Worm (Caenorhabditis elegans): ENCODE measurements around the gene srbc-76.
"Not testable (repeated sequence)": the region's sequence is repeated elsewhere in the genome, so short reads cannot be mapped to it uniquely, and the experiment has no call there.

srbc-76 gene

DNA sequence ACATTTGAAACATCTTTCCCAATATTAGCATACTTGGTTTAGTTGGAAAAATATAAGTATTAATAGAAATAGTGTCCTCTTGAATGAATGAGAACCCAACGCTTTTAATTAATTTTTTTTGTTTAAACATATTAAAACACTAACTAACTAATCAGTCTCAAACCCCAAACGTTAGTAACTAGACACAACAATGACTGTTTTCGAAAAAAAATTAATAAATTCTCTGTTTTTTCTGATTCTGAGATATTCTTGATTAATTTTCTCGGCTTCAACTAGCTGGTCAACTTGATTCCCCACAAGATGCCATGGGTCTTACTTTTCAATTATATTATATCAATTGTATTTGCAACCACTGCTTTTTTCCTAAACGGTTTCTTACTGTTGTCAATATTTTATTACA is at the start of gene srbc-76:
Gene srbc-76, plus strand, starts transcription at position 301 of the 400 bp plus-strand sequence.
- TF ChIP-seq him-1 (tag; optimal IDR thresholded peaks at IDR 0.05) (no peak), dao-5 (tag; optimal IDR thresholded peaks at IDR 0.05) (no peak), W03F9.2 (tag; optimal IDR thresholded peaks at IDR 0.05) (no peak)

DNA sequence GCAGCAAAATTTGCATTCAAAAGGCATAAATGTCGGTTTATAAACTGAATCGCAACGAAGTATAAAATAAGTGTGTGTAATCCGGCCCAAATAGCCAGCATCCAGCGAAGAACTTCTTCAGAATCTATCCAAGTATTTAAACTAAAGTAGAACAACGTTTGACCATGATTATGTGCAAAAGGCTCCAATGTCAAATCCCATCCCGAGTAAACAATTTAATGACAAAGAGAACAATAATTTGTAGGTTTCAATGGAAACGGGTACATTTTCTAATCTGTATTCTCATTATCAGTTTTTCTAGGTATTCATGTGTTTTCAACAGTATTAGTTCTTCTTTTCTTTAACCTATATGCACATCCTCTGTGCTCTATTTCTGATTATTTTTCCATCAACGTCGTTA is 44.5 kb upstream of the srbc-76 start, which contains the start of gene C41G6.12:
Gene C41G6.12, minus strand, starts transcription at position 101 of the 400 bp plus-strand sequence.
- not testable (repeated sequence) for TF ChIP-seq dao-5, W03F9.2, him-1 (tag; optimal IDR thresholded peaks at IDR 0.05)

DNA sequence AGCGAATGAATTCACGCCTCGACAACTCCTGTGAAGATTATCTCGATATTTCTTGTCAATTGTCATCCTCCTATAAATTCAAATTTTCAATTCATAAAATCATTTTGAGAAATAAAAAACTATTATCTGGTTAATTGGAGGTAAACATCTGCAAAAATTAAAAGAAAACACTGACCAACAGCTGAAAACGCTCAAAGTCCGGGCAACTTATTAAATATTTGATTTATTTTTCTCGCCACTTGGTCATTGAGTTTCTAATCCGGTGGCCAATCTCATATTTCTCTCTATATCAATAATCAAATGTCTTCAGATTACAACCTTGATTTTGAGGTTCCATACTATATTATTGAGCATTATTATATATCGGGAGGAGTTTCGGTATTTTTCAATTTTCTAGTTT is 40.3 kb upstream of the srbc-76 start, which contains the start of gene sri-24:
Gene sri-24, plus strand, starts transcription at position 301 of the 400 bp plus-strand sequence.
- not testable (repeated sequence) for TF ChIP-seq dao-5, him-1, W03F9.2 (tag; optimal IDR thresholded peaks at IDR 0.05)

DNA sequence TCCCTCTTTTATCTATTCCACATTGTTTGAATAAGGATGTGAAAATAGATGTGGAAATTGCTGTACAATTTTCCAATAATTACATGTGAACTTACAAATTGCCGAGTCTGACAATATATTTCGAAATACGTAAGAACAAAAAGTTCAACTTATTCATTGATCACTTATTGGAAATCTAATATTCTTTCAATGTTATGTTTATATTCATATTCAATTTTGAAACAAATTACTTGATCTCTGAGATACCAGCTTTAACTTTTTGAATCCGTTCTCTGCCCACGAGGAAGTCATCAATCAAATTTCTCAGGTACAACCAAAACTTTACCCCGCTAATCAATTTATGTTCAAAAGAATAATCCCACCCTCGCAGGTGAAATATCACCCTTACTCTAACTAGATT is 37.0 kb upstream of the srbc-76 start, which contains the start of gene sri-26:
Gene sri-26, plus strand, starts transcription at position 301 of the 400 bp plus-strand sequence.
- TF ChIP-seq him-1, W03F9.2, dao-5 (tag; optimal IDR thresholded peaks at IDR 0.05): not testable (repeated sequence)

DNA sequence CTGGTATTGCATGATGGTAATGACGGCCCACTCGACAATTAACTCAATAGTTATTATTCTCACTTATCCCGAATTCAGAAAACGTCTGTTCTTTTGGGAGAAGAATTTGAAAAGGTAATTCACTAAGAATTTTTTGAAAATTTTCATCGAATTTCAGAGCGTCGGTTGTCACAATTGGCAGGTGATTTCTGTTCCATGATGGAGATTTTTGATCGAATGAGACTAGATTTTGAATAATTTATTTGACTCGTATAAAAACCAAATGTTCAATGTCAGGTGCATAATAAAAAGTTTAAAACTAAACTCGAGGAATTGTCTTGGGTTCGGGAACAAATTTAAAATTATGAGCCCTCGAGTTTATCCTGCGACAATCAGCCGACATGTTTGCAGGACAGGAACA is 35.5 kb upstream of the srbc-76 start, which contains the start of gene sri-25:
Gene sri-25, plus strand, starts transcription at position 301 of the 400 bp plus-strand sequence.
- TF ChIP-seq dao-5 (tag; optimal IDR thresholded peaks at IDR 0.05) = no peak
- TF ChIP-seq him-1 (tag; optimal IDR thresholded peaks at IDR 0.05) = no peak
- TF ChIP-seq W03F9.2 (tag; optimal IDR thresholded peaks at IDR 0.05) = no peak

DNA sequence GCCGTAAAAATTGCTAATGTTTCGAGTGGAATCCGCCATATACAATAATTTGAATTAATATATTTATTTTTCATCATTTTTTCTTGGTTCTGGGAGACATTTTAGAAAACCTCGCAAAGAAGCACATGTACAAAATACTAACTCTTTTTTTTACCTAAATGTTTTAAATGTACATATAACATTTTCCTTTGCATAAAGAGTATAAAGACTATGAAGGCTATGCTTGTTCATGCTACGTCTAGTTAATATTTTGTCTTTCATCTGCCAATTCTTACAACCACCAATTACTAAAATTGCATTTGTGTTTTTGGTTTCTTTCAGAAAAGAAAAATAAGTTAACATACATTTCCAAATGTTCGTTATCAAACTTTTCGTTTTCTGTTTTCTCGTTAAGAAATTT is 30.9 kb upstream of the srbc-76 start, which contains the start of gene irld-25:
Gene irld-25, plus strand, starts transcription at position 301 of the 400 bp plus-strand sequence.
- no peak for TF ChIP-seq W03F9.2 (tag; optimal IDR thresholded peaks at IDR 0.05)
- no peak for TF ChIP-seq him-1 (tag; optimal IDR thresholded peaks at IDR 0.05)
- no peak for TF ChIP-seq dao-5 (tag; optimal IDR thresholded peaks at IDR 0.05)

DNA sequence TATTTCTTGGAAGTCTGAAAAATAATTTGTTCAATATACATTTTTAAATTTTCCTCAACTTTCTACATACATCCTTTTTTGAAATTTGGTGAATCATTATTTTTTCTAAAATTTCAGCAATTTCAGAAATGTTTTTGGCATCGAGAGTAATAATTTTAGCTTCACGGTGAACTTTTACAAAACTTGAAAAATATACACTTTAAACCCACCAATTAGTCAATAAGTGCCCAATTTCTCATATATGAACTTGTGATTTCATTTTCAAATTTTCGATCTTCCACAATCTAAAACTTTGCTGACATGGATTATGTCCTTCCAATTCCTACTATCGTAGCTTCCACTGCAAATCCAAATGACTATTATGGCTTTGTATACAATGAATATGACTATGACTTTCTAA is 28.5 kb upstream of the srbc-76 start, which contains the start of gene srw-24:
Gene srw-24, plus strand, starts transcription at position 301 of the 400 bp plus-strand sequence.
- TF ChIP-seq dao-5 (tag; optimal IDR thresholded peaks at IDR 0.05) (no peak), W03F9.2 (tag; optimal IDR thresholded peaks at IDR 0.05) (no peak), him-1 (tag; optimal IDR thresholded peaks at IDR 0.05) (no peak)

DNA sequence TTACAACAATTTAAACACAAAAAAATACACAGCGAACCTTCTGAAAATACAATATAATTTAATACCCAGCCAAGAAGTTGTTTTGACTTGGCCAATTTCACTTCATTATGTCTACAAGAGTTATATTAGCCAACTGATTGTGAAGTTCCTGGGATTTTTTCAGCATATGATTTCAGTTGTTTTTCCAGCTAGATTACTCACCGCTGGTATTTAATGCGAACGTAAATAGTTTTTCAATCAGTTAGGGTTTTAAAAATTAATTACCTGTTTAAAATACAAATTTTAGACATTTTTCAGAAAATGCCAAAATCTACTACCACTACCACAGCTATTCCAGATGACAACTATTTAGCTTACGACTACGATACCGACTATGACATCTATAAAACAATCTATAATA is 26.5 kb upstream of the srbc-76 start, which contains the start of gene srw-14:
Gene srw-14, plus strand, starts transcription at position 301 of the 400 bp plus-strand sequence.
- no peak for TF ChIP-seq dao-5 (tag; optimal IDR thresholded peaks at IDR 0.05)
- TF ChIP-seq him-1 (tag; optimal IDR thresholded peaks at IDR 0.05) = no peak
- no peak for TF ChIP-seq W03F9.2 (tag; optimal IDR thresholded peaks at IDR 0.05)

DNA sequence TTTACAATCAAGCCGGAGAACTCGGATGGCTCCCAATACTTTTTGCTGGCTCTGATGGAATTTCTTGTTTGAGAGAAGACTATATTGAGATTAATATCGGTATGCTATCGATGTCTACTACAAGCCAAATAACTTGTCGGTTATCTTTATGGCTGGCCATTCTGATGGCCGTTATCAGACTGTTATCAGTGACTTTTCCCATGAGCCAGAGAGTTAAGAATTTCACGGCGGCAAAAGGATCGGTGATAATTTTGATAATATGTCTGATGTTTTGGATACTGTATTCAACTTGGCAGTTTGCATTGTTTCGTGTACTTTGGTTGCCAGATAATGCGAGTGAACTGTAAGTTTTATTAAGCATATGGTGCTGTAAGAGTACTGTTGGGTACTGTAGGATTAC is 26.0 kb upstream of the srbc-76 start:
- TF ChIP-seq dao-5 (tag; optimal IDR thresholded peaks at IDR 0.05) (no peak), him-1 (tag; optimal IDR thresholded peaks at IDR 0.05) (no peak), W03F9.2 (tag; optimal IDR thresholded peaks at IDR 0.05) (no peak)

DNA sequence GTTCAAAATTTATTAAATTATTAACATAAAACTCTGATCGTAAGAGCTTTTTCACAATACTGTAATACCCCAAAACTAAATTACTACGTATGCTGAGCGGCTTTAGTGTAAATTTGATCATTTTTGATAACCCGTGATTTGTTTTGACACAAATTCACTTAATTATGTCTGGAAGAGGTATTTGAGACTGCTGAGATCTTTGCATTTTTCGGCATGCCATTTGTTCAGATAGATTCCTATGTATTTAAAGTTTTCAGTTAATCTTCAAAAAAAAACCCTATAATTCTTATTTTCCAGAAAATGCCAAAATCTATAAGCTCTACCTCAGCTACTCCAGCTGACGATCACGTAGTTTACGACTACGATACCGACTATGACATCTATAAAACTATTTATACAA is 21.9 kb upstream of the srbc-76 start, which contains the start of gene srw-15:
Gene srw-15, plus strand, starts transcription at position 301 of the 400 bp plus-strand sequence.
- no peak for TF ChIP-seq dao-5 (tag; optimal IDR thresholded peaks at IDR 0.05)
- no peak for TF ChIP-seq him-1 (tag; optimal IDR thresholded peaks at IDR 0.05)
- TF ChIP-seq W03F9.2 (tag; optimal IDR thresholded peaks at IDR 0.05) = no peak

DNA sequence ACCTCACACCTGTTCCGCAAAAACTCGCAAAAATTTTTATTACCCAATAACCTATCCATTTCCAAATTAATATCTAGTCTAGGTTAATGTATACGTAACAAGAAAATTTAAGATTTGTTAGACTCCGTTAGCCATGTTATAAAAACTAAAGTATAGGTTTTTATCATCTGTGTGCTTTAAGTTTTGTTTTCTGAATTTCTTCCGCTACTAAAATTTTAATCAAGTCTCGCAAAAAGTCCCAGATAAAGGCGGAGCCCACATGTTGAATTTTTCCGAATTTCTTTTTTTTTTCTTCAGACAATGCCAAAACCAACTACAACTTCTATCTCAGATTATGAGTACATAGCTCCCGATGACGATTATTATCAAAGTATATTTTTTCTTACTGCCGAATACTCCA is 20.0 kb upstream of the srbc-76 start, which contains the start of gene srw-13:
Gene srw-13, plus strand, starts transcription at position 301 of the 400 bp plus-strand sequence.
- TF ChIP-seq him-1 (tag; optimal IDR thresholded peaks at IDR 0.05) = no peak
- TF ChIP-seq W03F9.2 (tag; optimal IDR thresholded peaks at IDR 0.05) = no peak
- TF ChIP-seq dao-5 (tag; optimal IDR thresholded peaks at IDR 0.05) = no peak

DNA sequence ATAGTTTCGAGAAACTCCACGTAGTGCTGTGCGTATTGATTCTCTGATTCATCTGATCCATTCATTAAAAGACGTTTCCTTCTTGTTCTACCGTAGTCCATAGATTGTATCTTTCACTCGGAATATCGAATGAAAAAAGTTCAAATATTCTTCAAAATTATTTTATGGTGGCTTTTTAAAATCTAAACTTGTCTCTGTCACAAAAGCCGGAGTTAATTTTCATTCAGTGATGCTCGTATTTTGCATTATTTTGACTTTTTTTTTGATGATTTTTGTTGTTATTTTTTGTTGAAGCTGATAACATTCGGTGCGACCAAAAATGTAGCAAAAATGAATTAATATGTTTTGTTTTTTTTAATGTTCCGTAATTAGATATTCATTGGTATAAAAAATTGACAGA is 16.5 kb upstream of the srbc-76 start, which contains the start of gene nhr-164:
Gene nhr-164, minus strand, starts transcription at position 101 of the 400 bp plus-strand sequence.
- TF ChIP-seq him-1 (tag; optimal IDR thresholded peaks at IDR 0.05) (no peak), W03F9.2 (tag; optimal IDR thresholded peaks at IDR 0.05) (no peak), dao-5 (tag; optimal IDR thresholded peaks at IDR 0.05) (no peak)

DNA sequence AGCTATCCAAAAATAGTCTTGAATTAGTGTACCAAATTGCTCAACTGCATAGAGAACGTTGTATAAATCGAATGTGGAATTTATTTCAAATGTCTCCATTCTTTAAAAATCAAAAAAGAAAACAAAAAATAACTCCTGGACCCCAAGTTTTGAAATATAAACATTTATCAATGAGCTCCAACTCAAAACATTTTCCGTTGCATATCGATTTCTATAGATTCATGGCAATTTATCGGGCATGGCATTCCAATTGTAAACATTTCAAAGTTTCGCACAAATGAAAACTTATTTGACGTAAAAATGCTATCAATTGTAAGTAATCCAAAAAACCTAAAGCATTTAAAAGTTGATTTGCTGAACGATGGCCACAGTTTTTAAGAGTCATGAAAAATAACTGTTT is 13.6 kb upstream of the srbc-76 start, which contains the start of gene srw-12:
Gene srw-12, minus strand, starts transcription at position 101 of the 400 bp plus-strand sequence.
- TF ChIP-seq him-1 (tag; optimal IDR thresholded peaks at IDR 0.05) (no peak), dao-5 (tag; optimal IDR thresholded peaks at IDR 0.05) (no peak), W03F9.2 (tag; optimal IDR thresholded peaks at IDR 0.05) (no peak)

DNA sequence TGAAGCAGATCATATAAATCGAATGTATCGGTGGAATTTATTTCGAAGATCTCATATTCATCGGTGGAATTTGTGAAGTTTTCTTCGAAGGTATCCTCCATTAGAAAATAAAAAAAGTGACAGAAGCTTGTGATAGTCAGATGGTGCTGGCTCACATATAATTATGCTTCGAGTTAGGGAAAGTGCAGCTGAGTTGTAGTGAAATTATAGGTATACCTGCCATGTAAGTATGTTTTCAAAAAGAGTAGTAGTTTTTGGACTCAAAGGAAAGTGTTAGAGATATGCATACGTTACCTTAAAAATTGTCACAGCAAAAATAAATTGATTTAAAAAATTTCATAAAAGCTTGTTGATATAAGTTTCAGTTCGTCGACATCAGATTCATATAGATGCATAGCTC is 12.0 kb upstream of the srbc-76 start, which contains the start of gene srw-11:
Gene srw-11, minus strand, starts transcription at position 101 of the 400 bp plus-strand sequence.
- no peak for TF ChIP-seq W03F9.2 (tag; optimal IDR thresholded peaks at IDR 0.05)
- TF ChIP-seq dao-5 (tag; optimal IDR thresholded peaks at IDR 0.05) = no peak
- TF ChIP-seq him-1 (tag; optimal IDR thresholded peaks at IDR 0.05) = no peak
